Fruit fly (Drosophila melanogaster) whole organism, pupa: ENCODE measurements around the gene Hpf1.

Source experiments
- CG10348 ChIP-seq: fragments of 200-800 bp; sonication (Bioruptor generic); IDR thresholded peaks from 2 replicates; pipeline ENCODE4 v1.3.6; 2022; ENCODE audit warnings: missing biosample characterization, missing genetic modification characterization
- CG13204 ChIP-seq: fragments of 200-800 bp; sonication (Bioruptor generic); optimal IDR thresholded peaks from 2 replicates; lab custom pipeline; 2018; ENCODE audit warnings: missing biosample characterization, mild to moderate bottlenecking, missing genetic modification characterization, moderate library complexity
- CG15710 ChIP-seq: fragments of 200-800 bp; sonication (Bioruptor generic); optimal IDR thresholded peaks from 2 replicates; lab custom pipeline; 2018; ENCODE audit warnings: missing biosample characterization, mild to moderate bottlenecking, missing genetic modification characterization, moderate library complexity
- CG32121 ChIP-seq: fragments of 200-800 bp; sonication (Bioruptor generic); IDR thresholded peaks from 2 replicates; pipeline ENCODE4 v1.3.6; 2022; ENCODE audit warnings: missing biosample characterization, missing genetic modification characterization
- CG4496 ChIP-seq: fragments of 200-800 bp; sonication (Bioruptor generic); IDR thresholded peaks from 3 replicates; pipeline ENCODE4 v1.3.6; 2022; ENCODE audit warnings: missing biosample characterization, missing genetic modification characterization
- CG8159 ChIP-seq: fragments of 200-800 bp; sonication (Bioruptor generic); optimal IDR thresholded peaks from 3 replicates; lab custom pipeline; 2018; ENCODE audit warnings: missing biosample characterization, mild to moderate bottlenecking, missing genetic modification characterization, moderate library complexity
- D1 ChIP-seq: fragments of 200-800 bp; sonication (Bioruptor generic); optimal IDR thresholded peaks from 2 replicates; lab custom pipeline; 2018; ENCODE audit warnings: missing biosample characterization, mild to moderate bottlenecking, missing genetic modification characterization, moderate library complexity
- fd96Ca ChIP-seq: fragments of 200-800 bp; sonication (Bioruptor generic); IDR thresholded peaks from 3 replicates; pipeline ENCODE4 v1.3.6; 2022; ENCODE audit warnings: missing biosample characterization, missing genetic modification characterization
- gl ChIP-seq: fragments of 200-800 bp; sonication (Bioruptor generic); optimal IDR thresholded peaks from 2 replicates; lab custom pipeline; 2018; ENCODE audit warnings: missing biosample characterization, mild to moderate bottlenecking, missing genetic modification characterization
- rn ChIP-seq: fragments of 200-800 bp; sonication (Bioruptor generic); IDR thresholded peaks from 2 replicates; pipeline ENCODE4 v1.3.6; 2022; ENCODE audit warnings: missing biosample characterization, missing genetic modification characterization

dm6 chr3R:5781462-5781861 is 10.2 kb upstream of the Hpf1 start, which contains the start of gene kat-60L1:
- TF ChIP-seq fd96Ca (GFP tag; lab: Robert Waterston, UW) = no peak
- TF ChIP-seq CG13204 (GFP tag; lab: Kevin White, UChicago) = no peak
- no peak for TF ChIP-seq rn (GFP tag; lab: Robert Waterston, UW)
- TF ChIP-seq CG32121 (GFP tag; lab: Robert Waterston, UW) = no peak
- TF ChIP-seq CG10348 (GFP tag; lab: Robert Waterston, UW) = no peak
- TF ChIP-seq CG4496 (GFP tag; lab: Robert Waterston, UW) = no peak
- no peak for TF ChIP-seq D1
- no peak for TF ChIP-seq gl (tag; lab: Kevin White, UChicago)
- TF ChIP-seq CG15710 (tag; lab: Kevin White, UChicago) = no peak
- no peak for TF ChIP-seq CG8159 (tag; lab: Kevin White, UChicago)
